Worm (Caenorhabditis elegans): ENCODE results near the gene ZK669.3.

DNA sequence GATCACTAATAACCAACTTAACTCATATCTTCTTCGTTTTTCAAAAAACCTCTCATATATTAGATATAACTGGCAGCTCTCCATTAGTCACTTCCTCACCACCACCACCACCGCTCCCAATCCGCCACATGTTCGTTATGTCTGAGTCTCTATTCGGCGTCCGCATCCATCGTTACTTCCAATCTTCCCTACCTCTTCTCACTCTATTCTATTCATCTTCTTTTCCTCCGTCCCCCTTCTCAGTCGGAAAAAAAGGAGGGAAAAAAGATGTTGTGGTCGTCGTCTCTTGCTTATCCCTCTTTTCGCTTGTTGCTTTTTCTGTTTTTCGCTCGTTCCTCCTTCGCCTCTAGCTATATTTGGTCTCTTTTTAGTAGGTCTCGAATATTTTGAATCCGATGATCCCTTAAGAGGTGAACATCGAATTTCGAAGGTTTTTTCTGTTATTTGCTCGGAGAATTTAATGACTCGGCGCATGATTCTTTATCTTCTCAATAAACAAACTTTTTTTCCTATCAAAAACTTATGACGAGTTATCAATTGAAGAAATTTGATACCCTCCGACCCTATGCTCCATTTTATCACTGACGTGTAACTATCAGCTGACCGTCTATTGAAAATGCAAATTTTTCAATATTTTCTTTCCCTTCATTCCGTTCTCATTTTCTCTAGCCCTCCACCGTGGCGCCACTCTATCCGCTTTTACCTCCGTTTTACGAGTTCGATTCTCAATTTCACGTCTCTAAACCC is 48.9 kb upstream of the ZK669.3 start:
- TF ChIP-seq nhr-237 (tag; optimal IDR thresholded peaks at IDR 0.05), result no peak
- TF ChIP-seq snpc-4 (tag; optimal IDR thresholded peaks at IDR 0.05), result no peak
- TF ChIP-seq elt-3 (tag; optimal IDR thresholded peaks at IDR 0.05), result no peak
- no peak for TF ChIP-seq unc-39 (tag; optimal IDR thresholded peaks at IDR 0.05)
- TF ChIP-seq sptf-1 (tag; optimal IDR thresholded peaks at IDR 0.05), result no peak
- no peak for TF ChIP-seq elt-1 (tag; optimal IDR thresholded peaks at IDR 0.05; ENCODE audit: borderline replicate concordance, insufficient read depth)
- TF ChIP-seq ceh-39 (tag; optimal IDR thresholded peaks at IDR 0.05), result no peak
- no peak for TF ChIP-seq nhr-28 (tag; optimal IDR thresholded peaks at IDR 0.05)
- no peak for TF ChIP-seq drap-1 (GFP tag; optimal IDR thresholded peaks at IDR 0.05)
- TF ChIP-seq lin-13 (tag; optimal IDR thresholded peaks at IDR 0.05), result no peak
- TF ChIP-seq lsy-2 (tag; optimal IDR thresholded peaks at IDR 0.05), result peak; percentile 5

Data from whole organism, mixed stage, embryonic.